Fruit fly (Drosophila melanogaster): ENCODE results near the gene CG11262.

The CG11262 gene

dm6 chr3L:13015823-13016465 lies 21.0 kb downstream of the CG11262 start, which contains the start of gene CG11267 (continued):
- TF ChIP-seq CG7928 (GFP tag; optimal IDR thresholded peaks at IDR 0.05) (peak; percentile 58), CG9437 (GFP tag; optimal IDR thresholded peaks at IDR 0.05) (peak; percentile 18), Scr (GFP tag; IDR thresholded peaks at IDR 0.05; ENCODE audit: partially characterized antibody) (no peak), disco-r (GFP tag; optimal IDR thresholded peaks at IDR 0.05) (peak; percentile 27), CG16813 (GFP tag; IDR thresholded peaks at IDR 0.05; ENCODE audit: partially characterized antibody) (no peak), CG8944 (GFP tag; optimal IDR thresholded peaks at IDR 0.05) (peak; percentile 75), CG13287 (GFP tag; IDR thresholded peaks at IDR 0.05; ENCODE audit: partially characterized antibody) (no peak), zen2 (GFP tag; IDR thresholded peaks at IDR 0.05; ENCODE audit: partially characterized antibody) (peak; percentile 53; the same call in 1 of the 3 replicates), ind (GFP tag; optimal IDR thresholded peaks at IDR 0.05) (peak; percentile 89), Nf-YB (GFP tag; optimal IDR thresholded peaks at IDR 0.05) (peak; percentile 52), CG13296 (GFP tag; optimal IDR thresholded peaks at IDR 0.05) (peak; percentile 91), CG4328 (GFP tag; optimal IDR thresholded peaks at IDR 0.05) (peak; percentile 86), NC2β (GFP tag; optimal IDR thresholded peaks at IDR 0.05) (peak; percentile 30), Fer2 (tag; optimal IDR thresholded peaks at IDR 0.05) (peak; percentile 88), CG11504 (tag; optimal IDR thresholded peaks at IDR 0.05) (peak; percentile 90), Sox100B (GFP tag; optimal IDR thresholded peaks at IDR 0.05) (peak; percentile 86), CG10959 (GFP tag; IDR thresholded peaks at IDR 0.05) (peak; percentile 77), crc (GFP tag; optimal IDR thresholded peaks at IDR 0.05) (peak; percentile 71), CG10543 (GFP tag; optimal IDR thresholded peaks at IDR 0.05) (peak; percentile 91), grau (tag; optimal IDR thresholded peaks at IDR 0.05) (peak; percentile 81), CG8290 (GFP tag; optimal IDR thresholded peaks at IDR 0.05) (no peak), CG8290 (tag; optimal IDR thresholded peaks at IDR 0.05) (peak; percentile 5 to 94), Antp (GFP tag; optimal IDR thresholded peaks at IDR 0.05) (peak; percentile 69), CG15073 (GFP tag; optimal IDR thresholded peaks at IDR 0.05) (no peak), esg (GFP tag; conservative IDR thresholded peaks at IDR 0.05) (peak; percentile 93), sr (GFP tag; IDR thresholded peaks at IDR 0.05) (peak; percentile 66), Vsx1 (GFP tag; optimal IDR thresholded peaks at IDR 0.05) (peak; percentile 65), CG12219 (GFP tag; optimal IDR thresholded peaks at IDR 0.05) (peak; percentile 81), twi (tag; optimal IDR thresholded peaks at IDR 0.05) (peak; percentile 17), CG14667 (GFP tag; IDR thresholded peaks at IDR 0.05) (peak; percentile 79), CG18619 (GFP tag; optimal IDR thresholded peaks at IDR 0.05) (peak; percentile 73), CG34376 (GFP tag; optimal IDR thresholded peaks at IDR 0.05) (peak; percentile 71), CG9797 (GFP tag; optimal IDR thresholded peaks at IDR 0.05) (peak; percentile 36), CG12236 (GFP tag; optimal IDR thresholded peaks at IDR 0.05) (no peak), CG9727 (GFP tag; optimal IDR thresholded peaks at IDR 0.05) (peak; percentile 82), ci (GFP tag; IDR thresholded peaks at IDR 0.05) (peak; percentile 89), Six4 (GFP tag; optimal IDR thresholded peaks at IDR 0.05) (peak; percentile 78), dati (GFP tag; IDR thresholded peaks at IDR 0.05) (peak; percentile 66), CG33557 (GFP tag; optimal IDR thresholded peaks at IDR 0.05) (peak; percentile 45), bigmax (GFP tag; optimal IDR thresholded peaks at IDR 0.05) (no peak), NFAT (GFP tag; IDR thresholded peaks at IDR 0.05) (peak; percentile 94), Xbp1 (GFP tag; optimal IDR thresholded peaks at IDR 0.05) (peak; percentile 84), Hr51 (GFP tag; optimal IDR thresholded peaks at IDR 0.05) (peak; percentile 67 to 83), psq (GFP tag; optimal IDR thresholded peaks at IDR 0.05) (peak; percentile 1), sim (GFP tag; IDR thresholded peaks at IDR 0.05) (peak; percentile 82), bowl (GFP tag; IDR thresholded peaks at IDR 0.05) (peak; percentile 84), CG7745 (tag; optimal IDR thresholded peaks at IDR 0.05) (no peak), CG6654 (GFP tag; optimal IDR thresholded peaks at IDR 0.05) (peak; percentile 73), abd-A (tag; optimal IDR thresholded peaks at IDR 0.05) (no peak), cg (GFP tag; optimal IDR thresholded peaks at IDR 0.05) (no peak)

Data from whole organism, embryonic.